Worm (Caenorhabditis elegans): ENCODE results near the gene str-222.

DNA sequence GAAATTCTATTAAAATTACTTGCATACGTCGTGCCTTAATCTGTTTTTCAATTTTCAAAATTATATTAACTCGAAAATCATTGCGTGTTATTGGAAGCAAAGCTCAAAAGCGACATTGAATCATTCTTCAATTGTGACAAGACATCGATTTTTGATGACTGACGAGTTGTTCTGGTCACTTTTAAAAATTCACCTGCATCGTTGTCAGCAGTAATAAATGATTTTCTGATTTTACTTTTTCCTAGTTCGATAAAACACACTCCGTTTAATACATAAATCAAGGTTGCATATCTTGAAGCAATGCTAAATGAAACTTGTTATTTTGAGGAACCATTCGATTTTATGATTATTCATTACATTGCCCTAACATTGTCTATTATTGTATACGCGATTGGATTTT, 46.3 kb downstream of the str-222 start, which contains the start of gene srh-3:
- no peak for TF ChIP-seq ztf-23 (GFP tag; IDR thresholded peaks at IDR 0.05)
- TF ChIP-seq klf-2 (GFP tag; conservative IDR thresholded peaks at IDR 0.05): no peak
- TF ChIP-seq ztf-29 (GFP tag; IDR thresholded peaks at IDR 0.05): no peak
- TF ChIP-seq tab-1 (GFP tag; IDR thresholded peaks at IDR 0.05): no peak
- TF ChIP-seq T22C8.4 (GFP tag; IDR thresholded peaks at IDR 0.05): no peak
- TF ChIP-seq flt-1 (GFP tag; IDR thresholded peaks at IDR 0.05): no peak
